Worm (Caenorhabditis elegans) whole organism, late embryonic: ENCODE measurements around the gene dot-1.4.

Experiments
- che-1 ChIP-seq: sonication (generic microtip); optimal IDR thresholded peaks from 2 replicates; lab custom pipeline; 2016; ENCODE audit warnings: mild to moderate bottlenecking, missing genetic modification characterization, missing compliant biosample characterization
- elt-2 ChIP-seq: sonication (generic microtip); optimal IDR thresholded peaks from 2 replicates; lab custom pipeline; 2016; ENCODE audit warnings: missing genetic modification reagents, missing genetic modification characterization, missing compliant biosample characterization
- ets-4 ChIP-seq: sonication (generic microtip); optimal IDR thresholded peaks from 2 replicates; lab custom pipeline; 2016; ENCODE audit warnings: missing genetic modification characterization, missing compliant biosample characterization
- hlh-13 ChIP-seq: fragments of 200-800 bp; sonication (Bioruptor generic); optimal IDR thresholded peaks from 2 replicates; lab custom pipeline; 2018; ENCODE audit warnings: mild to moderate bottlenecking, missing genetic modification characterization, missing compliant biosample characterization
- nfya-1 ChIP-seq: sonication (generic microtip); optimal IDR thresholded peaks from 2 replicates; lab custom pipeline; 2017; ENCODE audit warnings: missing genetic modification characterization, mild to moderate bottlenecking, missing compliant biosample characterization, antibody characterized with exemption, moderate library complexity
- pag-3 ChIP-seq: sonication (generic microtip); optimal IDR thresholded peaks from 2 replicates; lab custom pipeline; 2016; ENCODE audit warnings: missing compliant biosample characterization, missing genetic modification characterization, borderline replicate concordance
- pha-4 ChIP-seq: fragments of 150-350 bp; optimal IDR thresholded peaks from 2 replicates; lab custom pipeline; 2018; ENCODE audit warnings: missing biosample characterization, missing genetic modification reagents, missing genetic modification characterization
- tbx-2 ChIP-seq: sonication (generic microtip); optimal IDR thresholded peaks from 2 replicates; lab custom pipeline; 2016; ENCODE audit warnings: missing genetic modification characterization, missing compliant biosample characterization
- unc-55 ChIP-seq: sonication (generic microtip); optimal IDR thresholded peaks from 2 replicates; lab custom pipeline; 2017; ENCODE audit warnings: missing biosample characterization, missing genetic modification reagents, missing genetic modification characterization
- unc-86 ChIP-seq: sonication (generic microtip); optimal IDR thresholded peaks from 2 replicates; lab custom pipeline; 2016; ENCODE audit warnings: missing genetic modification characterization, missing compliant biosample characterization

ce11 chrX:11906626-11907025 lies 24.8 kb downstream of the dot-1.4 start:
- no peak for TF ChIP-seq pha-4 (tag; lab: Kevin White, UChicago)
- TF ChIP-seq ets-4 (tag; lab: Kevin White, UChicago) = no peak
- no peak for TF ChIP-seq unc-86
- TF ChIP-seq pag-3 = no peak
- TF ChIP-seq nfya-1 = no peak
- no peak for TF ChIP-seq hlh-13 (GFP tag; lab: Kevin White, UChicago)
- TF ChIP-seq unc-55 (GFP tag; lab: Kevin White, UChicago) = no peak
- TF ChIP-seq tbx-2 (tag; lab: Kevin White, UChicago) = no peak
- no peak for TF ChIP-seq che-1 (tag; lab: Kevin White, UChicago)
- TF ChIP-seq elt-2 (tag; lab: Kevin White, UChicago) = no peak
